Worm (Caenorhabditis elegans) whole organism, early embryonic: ENCODE results near the gene lsy-2.

Experiments used
- B0310.2 ChIP-seq: sonication (generic microtip); optimal IDR thresholded peaks from 2 replicates; lab custom pipeline; 2016; ENCODE audit warnings: mild to moderate bottlenecking, missing genetic modification characterization, missing compliant biosample characterization
- F13C5.2 ChIP-seq: sonication (generic microtip); optimal IDR thresholded peaks from 2 replicates; lab custom pipeline; 2017; ENCODE audit warnings: mild to moderate bottlenecking, missing genetic modification characterization, inconsistent platforms, missing compliant biosample characterization
- aly-1 ChIP-seq: sonication (generic microtip); optimal IDR thresholded peaks from 2 replicates; lab custom pipeline; 2016; ENCODE audit warnings: missing genetic modification characterization, missing compliant biosample characterization
- ama-1 ChIP-seq: fragments of 150-350 bp; optimal IDR thresholded peaks from 2 replicates; lab custom pipeline; 2014
- ceh-13 ChIP-seq: fragments of 200-800 bp; sonication (Bioruptor generic); optimal IDR thresholded peaks from 2 replicates; lab custom pipeline; 2018; ENCODE audit warnings: mild to moderate bottlenecking, missing genetic modification characterization, missing compliant biosample characterization
- ceh-36 ChIP-seq: sonication (generic microtip); optimal IDR thresholded peaks from 2 replicates; lab custom pipeline; 2016; ENCODE audit warnings: missing genetic modification characterization, inconsistent platforms, missing compliant biosample characterization
- ets-7 ChIP-seq: sonication (generic microtip); optimal IDR thresholded peaks from 2 replicates; lab custom pipeline; 2016; ENCODE audit warnings: missing genotype, missing genetic modification characterization, missing compliant biosample characterization
- flt-1 ChIP-seq: fragments of 200-800 bp; sonication (Bioruptor generic); IDR thresholded peaks from 2 replicates; pipeline ENCODE4 v1.3.6; 2022; ENCODE audit warnings: missing genetic modification characterization, missing compliant biosample characterization
- hmbx-1 ChIP-seq: sonication (generic microtip); optimal IDR thresholded peaks from 2 replicates; lab custom pipeline; 2016; ENCODE audit warnings: mild to moderate bottlenecking, missing genetic modification characterization, missing compliant biosample characterization
- hmg-4 ChIP-seq: fragments of 200-800 bp; sonication (Bioruptor generic); optimal IDR thresholded peaks from 2 replicates; lab custom pipeline; 2018; ENCODE audit warnings: mild to moderate bottlenecking, missing genetic modification characterization, missing compliant biosample characterization
- hnd-1 ChIP-seq: sonication (generic microtip); optimal IDR thresholded peaks from 2 replicates; lab custom pipeline; 2016; ENCODE audit warnings: missing genetic modification characterization, missing compliant biosample characterization
- pes-1 ChIP-seq: fragments of 200-800 bp; sonication (Bioruptor generic); IDR thresholded peaks from 2 replicates; pipeline ENCODE4 v1.3.6; 2022; ENCODE audit warnings: missing genetic modification reagents, missing genetic modification characterization, missing compliant biosample characterization
- scrt-1 ChIP-seq: fragments of 200-800 bp; sonication (Bioruptor generic); IDR thresholded peaks from 2 replicates; pipeline ENCODE4 v1.3.6; 2022; ENCODE audit warnings: missing genetic modification characterization, missing compliant biosample characterization
- sea-1 ChIP-seq: fragments of 200-800 bp; sonication (Bioruptor generic); conservative IDR thresholded peaks from 2 replicates; pipeline ENCODE4 v1.3.6; 2022; ENCODE audit warnings: missing genetic modification characterization, missing compliant biosample characterization
- tbx-11 ChIP-seq: fragments of 200-800 bp; sonication (Bioruptor generic); IDR thresholded peaks from 2 replicates; pipeline ENCODE4 v1.3.6; 2022; ENCODE audit warnings: missing genetic modification characterization, missing compliant biosample characterization
- tbx-37 ChIP-seq: fragments of 200-800 bp; sonication (Bioruptor generic); conservative IDR thresholded peaks from 2 replicates; pipeline ENCODE4 v1.3.6; 2022; ENCODE audit warnings: missing genetic modification reagents, missing genetic modification characterization, missing compliant biosample characterization
- tra-4 ChIP-seq: sonication (generic microtip); optimal IDR thresholded peaks from 2 replicates; lab custom pipeline; 2017; ENCODE audit warnings: missing genetic modification characterization, missing compliant biosample characterization

The lsy-2 gene

DNA sequence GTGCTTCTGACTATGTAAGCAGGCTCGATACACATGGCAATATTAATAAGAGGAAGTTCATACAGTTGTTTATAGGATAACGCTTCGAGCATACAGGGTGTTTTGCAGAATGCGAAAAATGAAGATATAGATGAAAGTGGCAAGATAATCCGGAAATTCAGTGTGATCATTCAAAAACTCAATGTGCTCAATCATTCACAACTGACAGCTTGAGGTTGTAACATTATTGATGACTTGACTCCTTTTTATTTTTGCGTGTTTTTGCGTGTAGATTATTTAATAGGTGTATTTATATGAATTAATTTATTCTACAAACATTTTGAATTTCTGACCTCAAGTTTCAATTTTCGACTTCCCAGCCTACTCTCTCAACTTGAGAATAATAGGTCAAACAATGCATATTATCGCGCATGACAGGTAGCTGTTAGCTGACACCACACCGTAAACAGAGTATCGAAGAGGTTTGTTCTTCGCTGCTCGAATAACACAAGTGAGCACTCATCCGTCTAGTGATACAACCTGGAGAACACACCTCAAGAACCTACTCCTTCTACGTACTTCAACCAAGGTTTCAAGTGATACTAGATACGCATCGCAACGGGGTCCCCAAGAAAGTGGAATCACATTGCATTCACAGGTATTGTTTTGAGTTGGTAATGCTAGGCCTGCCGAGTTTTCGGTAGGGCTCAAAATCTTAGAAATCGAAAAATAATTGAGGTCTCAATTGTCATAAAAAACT lies 42.1 kb upstream of the lsy-2 start:
- no peak for TF ChIP-seq pes-1 (GFP tag; lab: Robert Waterston, UW)
- TF ChIP-seq hmbx-1 (tag; lab: Kevin White, UChicago) = no peak
- TF ChIP-seq tra-4 (tag; lab: Kevin White, UChicago) = no peak
- TF ChIP-seq aly-1 (tag; lab: Kevin White, UChicago) = no peak
- TF ChIP-seq ama-1 (lab: Kevin White, UChicago) = no peak

DNA sequence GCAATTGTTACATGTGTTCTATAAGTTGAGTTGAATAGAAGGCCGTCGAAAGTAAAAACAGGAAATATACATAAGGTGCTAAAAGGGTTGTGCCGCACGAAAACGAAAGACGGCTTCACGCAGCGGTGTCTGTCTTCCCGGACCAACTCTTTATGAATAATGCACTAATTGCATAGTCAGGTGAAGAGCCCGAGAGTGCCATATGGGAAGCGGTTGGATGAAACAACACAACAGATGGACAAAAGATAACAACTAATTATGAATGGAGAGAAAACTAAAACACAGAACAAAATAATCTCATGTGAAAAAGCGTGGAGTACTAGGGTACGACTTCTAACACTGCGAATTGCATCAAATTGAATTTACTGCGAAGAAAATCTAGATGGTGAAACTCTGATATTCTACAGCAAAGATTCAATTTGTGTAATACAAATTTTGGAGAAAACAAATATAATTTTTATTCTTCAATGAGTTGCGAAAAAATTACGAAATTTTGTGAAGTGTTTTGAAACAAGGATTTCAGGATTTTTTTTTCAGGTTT lies 40.6 kb upstream of the lsy-2 start:
- TF ChIP-seq hmbx-1 (tag; lab: Kevin White, UChicago) (no peak), scrt-1 (GFP tag; lab: Robert Waterston, UW) (no peak), aly-1 (tag; lab: Kevin White, UChicago) (no peak), pes-1 (GFP tag; lab: Robert Waterston, UW) (no peak), sea-1 (no peak), F13C5.2 (tag; lab: Kevin White, UChicago) (no peak), ama-1 (lab: Kevin White, UChicago) (no peak), flt-1 (GFP tag; lab: Robert Waterston, UW) (no peak), hnd-1 (tag; lab: Kevin White, UChicago) (no peak), B0310.2 (tag; lab: Kevin White, UChicago) (no peak), hmg-4 (GFP tag; lab: Kevin White, UChicago) (no peak), tra-4 (tag; lab: Kevin White, UChicago) (no peak), tbx-37 (GFP tag; lab: Robert Waterston, UW) (no peak), tbx-11 (no peak), ceh-36 (tag; lab: Kevin White, UChicago) (no peak), ceh-13 (GFP tag; lab: Kevin White, UChicago) (no peak)

ce11 chrX:2050212-2050611 lies 39.3 kb upstream of the lsy-2 start:
- no peak for TF ChIP-seq flt-1 (GFP tag; lab: Robert Waterston, UW)
- TF ChIP-seq scrt-1 (GFP tag; lab: Robert Waterston, UW) = no peak
- TF ChIP-seq ets-7 (tag; lab: Kevin White, UChicago) = no peak
- no peak for TF ChIP-seq tbx-11
- TF ChIP-seq aly-1 (tag; lab: Kevin White, UChicago) = no peak
- no peak for TF ChIP-seq ama-1 (lab: Kevin White, UChicago)
- TF ChIP-seq pes-1 (GFP tag; lab: Robert Waterston, UW) = no peak

ce11 chrX:2051602-2052001 lies 37.9 kb upstream of the lsy-2 start, which contains the start of gene Y102A11A.1:
Gene Y102A11A.1 (plus strand): TSS chrX:2051824.
- TF ChIP-seq pes-1 (GFP tag; lab: Robert Waterston, UW) = no peak
- TF ChIP-seq hmg-4 (GFP tag; lab: Kevin White, UChicago) = no peak
- no peak for TF ChIP-seq F13C5.2 (tag; lab: Kevin White, UChicago)
- TF ChIP-seq tbx-37 (GFP tag; lab: Robert Waterston, UW) = no peak
- no peak for TF ChIP-seq tbx-11
- TF ChIP-seq ets-7 (tag; lab: Kevin White, UChicago) = no peak
- no peak for TF ChIP-seq ceh-36 (tag; lab: Kevin White, UChicago)
- no peak for TF ChIP-seq B0310.2 (tag; lab: Kevin White, UChicago)
- no peak for TF ChIP-seq ceh-13 (GFP tag; lab: Kevin White, UChicago)
- no peak for TF ChIP-seq sea-1
- no peak for TF ChIP-seq hmbx-1 (tag; lab: Kevin White, UChicago)
- no peak for TF ChIP-seq flt-1 (GFP tag; lab: Robert Waterston, UW)
- TF ChIP-seq ama-1 (lab: Kevin White, UChicago) = no peak
- TF ChIP-seq aly-1 (tag; lab: Kevin White, UChicago) = no peak
- TF ChIP-seq hnd-1 (tag; lab: Kevin White, UChicago) = no peak
- no peak for TF ChIP-seq tra-4 (tag; lab: Kevin White, UChicago)
- TF ChIP-seq scrt-1 (GFP tag; lab: Robert Waterston, UW) = no peak

ce11 chrX:2056875-2057274 lies 32.6 kb upstream of the lsy-2 start:
- TF ChIP-seq tbx-37 (GFP tag; lab: Robert Waterston, UW) = 0 out of 2 replicates have a peak, but pooled peaks have one; percentile 3

DNA sequence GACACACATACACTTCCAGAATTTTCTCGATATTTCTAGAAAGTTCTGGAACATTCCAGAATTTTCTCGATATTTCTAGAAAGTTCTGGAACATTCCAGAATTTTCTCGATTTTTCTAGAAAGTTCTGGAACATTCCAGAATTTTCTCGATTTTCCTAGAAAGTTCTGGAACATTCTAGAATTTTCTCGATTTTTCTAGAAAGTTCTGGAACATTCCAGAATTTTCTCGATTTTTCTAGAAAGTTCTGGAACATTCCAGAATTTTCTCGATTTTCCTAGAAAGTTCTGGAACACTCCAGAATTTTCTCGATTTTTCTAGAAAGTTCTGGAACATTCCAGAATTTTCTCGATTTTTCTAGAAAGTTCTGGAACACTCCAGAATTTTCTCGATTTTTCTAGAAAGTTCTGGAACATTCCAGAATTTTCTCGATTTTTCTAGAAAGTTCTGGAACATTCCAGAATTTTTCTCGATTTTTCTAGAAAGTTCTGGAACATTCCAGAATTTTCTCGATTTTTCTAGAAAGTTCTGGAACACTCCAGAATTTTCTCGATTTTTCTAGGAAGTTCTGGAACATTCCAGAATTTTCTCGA lies 31.6 kb upstream of the lsy-2 start:
- TF ChIP-seq flt-1 (GFP tag; lab: Robert Waterston, UW) (peak; percentile 84; the same call in 1 of the 2 replicates), scrt-1 (GFP tag; lab: Robert Waterston, UW) (0 out of 2 replicates have a peak, but pooled peaks have one; percentile 48), sea-1 (peak; percentile 81), tbx-11 (peak; percentile 62; the same call in 1 of the 2 replicates), tbx-37 (GFP tag; lab: Robert Waterston, UW) (peak; percentile 25; the same call in 1 of the 2 replicates), pes-1 (GFP tag; lab: Robert Waterston, UW) (peak; percentile 89)
